Worm (Caenorhabditis elegans): ENCODE data around the gene nhr-210.
A peak's percentile ranks its signal among the peaks of the same experiment; 100 is the strongest.

nhr-210 gene

DNA sequence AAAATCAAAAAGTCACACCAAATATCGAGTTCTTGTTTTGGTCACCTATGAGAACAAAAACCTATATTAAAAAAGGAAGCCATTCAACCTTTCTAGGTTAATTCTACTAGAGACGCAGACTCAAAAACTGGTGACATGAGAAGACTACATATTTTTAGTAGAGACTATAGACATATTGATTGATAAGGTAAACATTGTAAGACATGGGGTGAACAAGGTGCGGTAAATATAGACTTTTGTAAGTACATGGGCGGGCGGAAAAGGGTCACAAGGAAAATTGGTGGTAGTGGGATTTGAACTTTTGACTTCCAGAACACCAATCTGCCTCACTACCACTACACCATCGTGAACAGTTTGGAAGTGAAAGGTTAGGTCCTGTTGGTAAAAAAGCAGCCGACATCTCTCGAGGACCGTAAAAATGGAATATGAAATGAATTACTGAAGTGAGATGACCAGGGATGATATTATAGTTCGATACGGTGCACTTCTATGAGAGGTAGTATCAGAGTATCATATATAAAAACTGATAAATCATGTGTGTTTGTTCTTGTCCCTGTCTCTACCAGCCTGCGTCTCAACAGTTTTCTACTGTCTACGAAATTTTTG lies 35.0 kb downstream of the nhr-210 start, which contains the start of gene nhr-212:
TSS of gene nhr-212 (plus strand) at position 573 of the 606 bp plus-strand sequence.
- TF ChIP-seq ceh-16 (tag; optimal IDR thresholded peaks at IDR 0.05) = no peak
- TF ChIP-seq sma-9 (GFP tag; optimal IDR thresholded peaks at IDR 0.05) = peak; percentile 60
- no peak for TF ChIP-seq sma-9 (tag; optimal IDR thresholded peaks at IDR 0.05)
- TF ChIP-seq elt-3 (tag; optimal IDR thresholded peaks at IDR 0.05) = no peak
- TF ChIP-seq R02D3.7 (tag; optimal IDR thresholded peaks at IDR 0.05) = no peak
- peak; percentile 20 for TF ChIP-seq F13H6.1 (tag; optimal IDR thresholded peaks at IDR 0.05)
- TF ChIP-seq nhr-6 (tag; optimal IDR thresholded peaks at IDR 0.05) = no peak
- TF ChIP-seq sma-3 (GFP tag; optimal IDR thresholded peaks at IDR 0.05) = peak; percentile 29

DNA sequence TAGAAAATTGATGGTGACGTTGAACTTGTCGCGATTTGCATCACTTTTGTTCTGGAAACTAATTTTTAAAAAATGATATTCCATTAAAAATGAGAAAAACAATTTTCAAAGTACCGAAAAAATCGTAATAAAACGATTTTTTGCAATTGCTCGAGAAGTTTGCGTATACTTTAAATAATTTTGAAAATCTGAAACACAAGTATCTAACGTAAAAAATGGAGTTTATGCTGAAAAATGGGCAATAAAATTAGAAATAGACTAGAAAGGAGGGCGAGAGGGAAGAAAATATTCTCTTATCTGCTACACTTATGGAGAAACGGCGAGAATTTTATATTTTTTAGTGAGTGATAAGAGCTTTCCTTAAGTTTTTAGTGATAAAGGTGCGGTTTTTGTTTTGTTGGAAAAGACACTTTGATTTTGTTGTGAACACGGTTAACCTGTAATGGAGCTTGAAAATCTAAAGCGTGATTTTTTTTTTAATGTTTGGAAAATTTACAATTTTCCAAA lies 36.0 kb downstream of the nhr-210 start, which contains the start of gene nhr-130:
TSS of gene nhr-130 (minus strand) at position 51 of the 507 bp plus-strand sequence.
- TF ChIP-seq fos-1 (tag; optimal IDR thresholded peaks at IDR 0.05) (peak; percentile 62), ama-1 (optimal IDR thresholded peaks at IDR 0.05) (no peak), ztf-11 (tag; optimal IDR thresholded peaks at IDR 0.05) (no peak), sma-9 (GFP tag; optimal IDR thresholded peaks at IDR 0.05) (peak; percentile 35), sma-9 (tag; optimal IDR thresholded peaks at IDR 0.05) (no peak), gmeb-1 (tag; optimal IDR thresholded peaks at IDR 0.05) (peak; percentile 23), egl-27 (tag; optimal IDR thresholded peaks at IDR 0.05) (no peak), unc-55 (GFP tag; optimal IDR thresholded peaks at IDR 0.05) (no peak)

DNA sequence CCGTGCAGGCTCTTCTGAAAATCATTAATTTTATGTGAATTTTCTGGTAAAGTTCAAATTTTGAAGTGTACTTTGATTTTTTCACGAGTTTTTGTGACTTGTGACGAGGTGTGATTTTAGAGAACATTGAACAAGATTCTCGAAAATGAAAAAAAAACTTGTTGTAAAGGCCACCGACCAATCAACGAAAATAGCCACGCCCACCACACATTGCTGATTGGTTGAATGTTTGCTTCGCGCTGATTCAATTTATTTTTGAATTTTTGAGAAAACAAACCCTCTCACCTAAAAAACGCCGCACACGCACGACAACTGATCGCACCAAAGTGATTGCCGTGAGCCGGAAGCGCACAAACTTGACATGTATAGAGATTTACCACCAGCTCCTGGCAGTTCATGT lies 36.5 kb downstream of the nhr-210 start:
- TF ChIP-seq elt-3 (tag; optimal IDR thresholded peaks at IDR 0.05) (no peak), ztf-1 (GFP tag; conservative IDR thresholded peaks at IDR 0.05) (no peak), gmeb-1 (tag; optimal IDR thresholded peaks at IDR 0.05) (no peak), sem-4 (tag; optimal IDR thresholded peaks at IDR 0.05) (no peak), ceh-82 (tag; optimal IDR thresholded peaks at IDR 0.05) (no peak), nhr-237 (tag; optimal IDR thresholded peaks at IDR 0.05) (no peak), skn-1 (tag; optimal IDR thresholded peaks at IDR 0.05) (no peak)

DNA sequence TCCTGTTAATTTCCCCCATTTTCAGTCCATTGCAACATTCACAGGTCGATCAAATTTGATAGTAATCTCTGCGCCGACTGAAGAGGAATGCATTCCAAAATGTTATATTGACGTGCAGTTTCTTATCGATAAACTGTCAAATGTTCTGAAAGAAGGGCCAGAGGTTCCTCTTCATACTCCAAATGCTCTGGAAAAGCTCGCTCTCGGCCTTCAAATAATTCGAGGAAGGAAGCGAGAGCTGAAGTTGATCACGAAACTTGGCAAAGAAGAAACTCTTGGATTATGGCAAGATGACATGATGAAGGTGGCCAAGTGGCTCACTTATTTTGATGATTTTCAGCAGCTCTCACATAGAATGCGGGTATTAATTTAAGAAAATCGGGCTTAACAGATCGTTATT lies 40.3 kb downstream of the nhr-210 start:
- no peak for TF ChIP-seq unc-62 (GFP tag; optimal IDR thresholded peaks at IDR 0.05)
- no peak for TF ChIP-seq mdl-1 (tag; optimal IDR thresholded peaks at IDR 0.05)
- no peak for TF ChIP-seq blmp-1 (tag; optimal IDR thresholded peaks at IDR 0.05; ENCODE audit: insufficient read depth)
- TF ChIP-seq nhr-129 (tag; optimal IDR thresholded peaks at IDR 0.05) = no peak
- no peak for TF ChIP-seq elt-3 (tag; optimal IDR thresholded peaks at IDR 0.05)
- no peak for TF ChIP-seq R02D3.7 (tag; optimal IDR thresholded peaks at IDR 0.05)
- TF ChIP-seq nhr-6 (tag; optimal IDR thresholded peaks at IDR 0.05) = no peak
- TF ChIP-seq gmeb-1 (tag; optimal IDR thresholded peaks at IDR 0.05) = no peak
- TF ChIP-seq C34F6.9 (tag; optimal IDR thresholded peaks at IDR 0.05) = no peak
- no peak for TF ChIP-seq nhr-10 (tag; optimal IDR thresholded peaks at IDR 0.05)
- TF ChIP-seq nhr-25 (tag; optimal IDR thresholded peaks at IDR 0.05) = no peak
- no peak for TF ChIP-seq nhr-23 (tag; optimal IDR thresholded peaks at IDR 0.05)
- no peak for TF ChIP-seq mbf-1 (tag; optimal IDR thresholded peaks at IDR 0.05)

DNA sequence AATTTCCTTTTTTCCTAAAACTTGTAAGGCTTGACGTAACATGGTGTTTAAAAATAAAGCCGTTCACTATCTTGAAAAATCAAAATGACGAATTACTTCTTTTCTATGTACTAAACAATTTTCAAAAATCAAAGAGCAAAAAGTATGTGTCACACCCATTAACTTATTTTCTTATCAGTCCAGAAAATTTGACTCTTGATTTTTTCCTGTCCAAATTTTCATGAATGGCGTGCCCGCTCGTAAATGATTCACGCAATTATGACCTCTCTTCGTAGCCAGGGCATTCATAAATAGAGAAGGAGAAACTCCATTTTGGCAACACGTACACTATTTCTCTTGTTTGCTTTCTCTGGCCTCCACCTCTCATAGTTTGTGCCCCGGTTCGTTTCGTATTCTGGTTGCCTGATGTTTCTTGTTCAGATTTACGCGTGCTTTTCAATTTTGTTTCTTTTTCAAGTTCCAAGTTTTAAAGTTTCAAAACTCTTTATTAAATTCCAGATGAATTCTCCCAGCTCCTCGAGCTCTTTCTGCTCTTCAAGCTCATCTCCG lies 41.6 kb downstream of the nhr-210 start, which contains the start of gene nhr-55:
TSS of gene nhr-55 (plus strand) at position 499 of the 549 bp plus-strand sequence.
- TF ChIP-seq sma-3 (GFP tag; optimal IDR thresholded peaks at IDR 0.05) (no peak), sma-9 (GFP tag; optimal IDR thresholded peaks at IDR 0.05) (peak; percentile 53), sma-9 (tag; optimal IDR thresholded peaks at IDR 0.05) (no peak), unc-39 (tag; optimal IDR thresholded peaks at IDR 0.05) (no peak), crh-2 (tag; optimal IDR thresholded peaks at IDR 0.05) (peak; percentile 44), fos-1 (tag; optimal IDR thresholded peaks at IDR 0.05) (peak; percentile 93)

DNA sequence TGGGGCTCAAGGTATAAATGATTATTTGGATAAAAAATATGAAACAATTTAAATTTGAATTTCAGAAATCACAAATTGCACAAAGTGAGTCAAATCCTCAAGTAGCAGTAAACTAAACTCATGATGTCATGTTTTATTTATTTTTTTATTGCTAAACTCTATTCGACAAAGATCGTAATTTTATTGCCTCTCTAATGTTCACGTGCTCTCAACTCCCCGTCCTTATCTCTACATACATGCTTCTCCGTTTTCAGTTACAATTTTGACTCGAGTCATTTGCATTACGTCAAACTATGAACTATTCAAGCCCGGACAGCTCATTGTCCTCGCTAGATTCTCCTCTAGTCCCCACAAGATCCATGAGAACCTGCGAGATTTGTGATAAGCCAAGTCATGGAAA lies 44.8 kb downstream of the nhr-210 start, which contains the start of gene nhr-99:
TSS of gene nhr-99 (plus strand) at position 263 of the 400 bp plus-strand sequence.
- TF ChIP-seq sem-4 (tag; optimal IDR thresholded peaks at IDR 0.05) = no peak
- peak; percentile 43 for TF ChIP-seq sma-9 (GFP tag; optimal IDR thresholded peaks at IDR 0.05)
- no peak for TF ChIP-seq sma-9 (tag; optimal IDR thresholded peaks at IDR 0.05)
- no peak for TF ChIP-seq skn-1 (tag; optimal IDR thresholded peaks at IDR 0.05)
- TF ChIP-seq crh-2 (tag; optimal IDR thresholded peaks at IDR 0.05) = peak; percentile 26
- peak; percentile 79 for TF ChIP-seq fos-1 (tag; optimal IDR thresholded peaks at IDR 0.05)
- TF ChIP-seq unc-62 (GFP tag; optimal IDR thresholded peaks at IDR 0.05) = no peak
- no peak for TF ChIP-seq ztf-4 (tag; optimal IDR thresholded peaks at IDR 0.05)
- TF ChIP-seq peb-1 (tag; optimal IDR thresholded peaks at IDR 0.05) = no peak
- TF ChIP-seq lsy-2 (tag; optimal IDR thresholded peaks at IDR 0.05) = no peak
- no peak for TF ChIP-seq ztf-11 (tag; optimal IDR thresholded peaks at IDR 0.05)
- TF ChIP-seq nhr-6 (tag; optimal IDR thresholded peaks at IDR 0.05) = no peak
- no peak for TF ChIP-seq nhr-21 (tag; optimal IDR thresholded peaks at IDR 0.05)
- no peak for TF ChIP-seq sma-3 (GFP tag; optimal IDR thresholded peaks at IDR 0.05)
- TF ChIP-seq nhr-77 (tag; optimal IDR thresholded peaks at IDR 0.05) = no peak

All from whole organism, L2 larva.